Fruit fly (Drosophila melanogaster): ENCODE measurements around the gene unc-13.

dm6 chr4:937119-937518, 25.0 kb upstream of the unc-13 start:
- TF ChIP-seq CG15336 (GFP tag; IDR thresholded peaks at IDR 0.05) (no peak), CG6163 (GFP tag; IDR thresholded peaks at IDR 0.05) (no peak), CG1621 (tag; optimal IDR thresholded peaks at IDR 0.05) (no peak), CG9139 (GFP tag; optimal IDR thresholded peaks at IDR 0.05) (no peak), Smox (GFP tag; optimal IDR thresholded peaks at IDR 0.05) (no peak), pdm3 (GFP tag; optimal IDR thresholded peaks at IDR 0.05) (no peak), fkh (GFP tag; optimal IDR thresholded peaks at IDR 0.05) (no peak), CG34406 (GFP tag; optimal IDR thresholded peaks at IDR 0.05) (no peak), Lpt (GFP tag; optimal IDR thresholded peaks at IDR 0.05) (no peak), Hr4 (GFP tag; optimal IDR thresholded peaks at IDR 0.05) (no peak), CG16779 (tag; optimal IDR thresholded peaks at IDR 0.05) (no peak), dsx (GFP tag; optimal IDR thresholded peaks at IDR 0.05; ENCODE audit: poor library complexity, severe bottlenecking) (no peak), dac (GFP tag; optimal IDR thresholded peaks at IDR 0.05) (no peak), CG8632 (GFP tag; optimal IDR thresholded peaks at IDR 0.05) (no peak)

All from whole organism, prepupa.